Fruit fly (Drosophila melanogaster): ENCODE measurements around the gene CG13784.
A peak's percentile ranks its signal among the peaks of the same experiment; 100 is the strongest.

Gene CG13784

dm6 chr2L:7264885-7265540 is 45.2 kb upstream of the CG13784 start (continued):
- no peak for TF ChIP-seq HLHmδ (GFP tag; optimal IDR thresholded peaks at IDR 0.05)
- TF ChIP-seq CG4617 (GFP tag; optimal IDR thresholded peaks at IDR 0.05; ENCODE audit: borderline replicate concordance): no peak
- no peak for TF ChIP-seq Hmr (GFP tag; optimal IDR thresholded peaks at IDR 0.05)
- no peak for TF ChIP-seq sob (GFP tag; IDR thresholded peaks at IDR 0.05)
- TF ChIP-seq Dp (GFP tag; optimal IDR thresholded peaks at IDR 0.05): no peak
- TF ChIP-seq CG42726 (GFP tag; IDR thresholded peaks at IDR 0.05; ENCODE audit: partially characterized antibody): no peak
- no peak for TF ChIP-seq CG16813 (GFP tag; IDR thresholded peaks at IDR 0.05; ENCODE audit: partially characterized antibody)
- TF ChIP-seq ash1 (GFP tag; optimal IDR thresholded peaks at IDR 0.05): no peak
- TF ChIP-seq abd-A (tag; optimal IDR thresholded peaks at IDR 0.05): peak; percentile 52
- TF ChIP-seq run (tag; optimal IDR thresholded peaks at IDR 0.05): no peak
- TF ChIP-seq sens (GFP tag): no peak
- TF ChIP-seq CG4282 (GFP tag; optimal IDR thresholded peaks at IDR 0.05): no peak
- TF ChIP-seq sisA (GFP tag; IDR thresholded peaks at IDR 0.05): no peak
- TF ChIP-seq yki (optimal IDR thresholded peaks at IDR 0.05): no peak
- no peak for TF ChIP-seq Asciz (GFP tag; optimal IDR thresholded peaks at IDR 0.05)
- TF ChIP-seq crp (GFP tag; optimal IDR thresholded peaks at IDR 0.05): no peak
- TF ChIP-seq Hand (GFP tag; optimal IDR thresholded peaks at IDR 0.05): no peak
- no peak for TF ChIP-seq gsb (GFP tag; IDR thresholded peaks at IDR 0.05)
- TF ChIP-seq CG16863 (GFP tag; optimal IDR thresholded peaks at IDR 0.05): no peak
- TF ChIP-seq sd (tag; optimal IDR thresholded peaks at IDR 0.05): peak; percentile 54
- TF ChIP-seq ara (GFP tag; IDR thresholded peaks at IDR 0.05): no peak
- no peak for TF ChIP-seq usp (GFP tag; optimal IDR thresholded peaks at IDR 0.05)
- TF ChIP-seq Drgx (GFP tag; IDR thresholded peaks at IDR 0.05): no peak
- no peak for TF ChIP-seq shn (GFP tag; optimal IDR thresholded peaks at IDR 0.05)
- TF ChIP-seq Xrp1 (GFP tag; IDR thresholded peaks at IDR 0.05): no peak
- no peak for TF ChIP-seq Six4 (GFP tag; optimal IDR thresholded peaks at IDR 0.05)
- no peak for TF ChIP-seq unc-4 (GFP tag; IDR thresholded peaks at IDR 0.05; ENCODE audit: partially characterized antibody)
- TF ChIP-seq CG17568 (GFP tag; optimal IDR thresholded peaks at IDR 0.05): no peak
- TF ChIP-seq Dip2 (GFP tag; IDR thresholded peaks at IDR 0.05): no peak
- TF ChIP-seq pfk (GFP tag; optimal IDR thresholded peaks at IDR 0.05): no peak
- TF ChIP-seq Sox100B (GFP tag; optimal IDR thresholded peaks at IDR 0.05): no peak
- peak; percentile 62 for TF ChIP-seq grn (GFP tag; optimal IDR thresholded peaks at IDR 0.05)
- TF ChIP-seq Ets97D (GFP tag; optimal IDR thresholded peaks at IDR 0.05): no peak
- no peak for TF ChIP-seq hth (optimal IDR thresholded peaks at IDR 0.05)
- peak; percentile 15 for TF ChIP-seq Vsx1 (GFP tag; optimal IDR thresholded peaks at IDR 0.05)
- TF ChIP-seq dati (GFP tag; IDR thresholded peaks at IDR 0.05): no peak
- TF ChIP-seq Elba2 (GFP tag; optimal IDR thresholded peaks at IDR 0.05): no peak
- TF ChIP-seq Atf6 (GFP tag; IDR thresholded peaks at IDR 0.05): no peak
- TF ChIP-seq CG4404 (GFP tag; IDR thresholded peaks at IDR 0.05): no peak
- no peak for TF ChIP-seq CG3281 (GFP tag; optimal IDR thresholded peaks at IDR 0.05)
- TF ChIP-seq pros (GFP tag; optimal IDR thresholded peaks at IDR 0.05): peak; percentile 22
- TF ChIP-seq Taf1 (GFP tag; IDR thresholded peaks at IDR 0.05): no peak
- TF ChIP-seq bsh (GFP tag; optimal IDR thresholded peaks at IDR 0.05): no peak
- no peak for TF ChIP-seq Ptx1 (GFP tag; IDR thresholded peaks at IDR 0.05)

All from whole organism, embryonic.